Worm (Caenorhabditis elegans) whole organism, early embryonic: ENCODE measurements around the gene dod-17.

Experiments
- F13C5.2 ChIP-seq: sonication (generic microtip); optimal IDR thresholded peaks from 2 replicates; lab custom pipeline; 2017; ENCODE audit warnings: mild to moderate bottlenecking, missing genetic modification characterization, inconsistent platforms, missing compliant biosample characterization
- aly-1 ChIP-seq: sonication (generic microtip); optimal IDR thresholded peaks from 2 replicates; lab custom pipeline; 2016; ENCODE audit warnings: missing genetic modification characterization, missing compliant biosample characterization
- ama-1 ChIP-seq: fragments of 150-350 bp; optimal IDR thresholded peaks from 2 replicates; lab custom pipeline; 2014
- ets-7 ChIP-seq: sonication (generic microtip); optimal IDR thresholded peaks from 2 replicates; lab custom pipeline; 2016; ENCODE audit warnings: missing genotype, missing genetic modification characterization, missing compliant biosample characterization
- flt-1 ChIP-seq: fragments of 200-800 bp; sonication (Bioruptor generic); IDR thresholded peaks from 2 replicates; pipeline ENCODE4 v1.3.6; 2022; ENCODE audit warnings: missing genetic modification characterization, missing compliant biosample characterization
- sea-1 ChIP-seq: fragments of 200-800 bp; sonication (Bioruptor generic); conservative IDR thresholded peaks from 2 replicates; pipeline ENCODE4 v1.3.6; 2022; ENCODE audit warnings: missing genetic modification characterization, missing compliant biosample characterization

DNA sequence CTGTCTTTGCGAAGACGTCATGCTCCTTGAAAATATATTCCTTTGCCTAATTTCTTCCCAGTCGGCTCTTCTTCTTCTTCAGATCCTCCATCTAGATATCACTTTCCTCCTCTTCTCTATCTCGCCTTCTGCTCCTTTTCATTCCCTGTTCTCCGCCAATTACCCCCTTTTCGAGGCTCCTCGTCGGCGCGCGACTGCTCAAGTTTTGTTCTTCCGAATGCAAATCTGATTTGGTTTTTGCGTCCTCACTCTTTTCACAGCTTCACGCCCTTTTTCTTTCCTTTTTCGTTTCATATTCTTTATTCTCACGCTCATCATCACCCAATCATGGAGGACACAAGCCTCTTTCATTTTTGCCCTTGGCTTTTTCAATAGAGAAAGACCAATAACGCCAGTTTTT, 40.7 kb downstream of the dod-17 start:
- TF ChIP-seq ets-7 (tag; lab: Kevin White, UChicago) (no peak), ama-1 (lab: Kevin White, UChicago) (no peak), flt-1 (GFP tag; lab: Robert Waterston, UW) (no peak), sea-1 (no peak), F13C5.2 (tag; lab: Kevin White, UChicago) (no peak), aly-1 (tag; lab: Kevin White, UChicago) (no peak)
